Worm (Caenorhabditis elegans) whole organism, mixed stage, embryonic: ENCODE results near the gene B0348.1.
A peak's percentile ranks its signal among the peaks of the same experiment; 100 is the strongest.

Experiments used
- cnd-1 ChIP-seq: fragments of 200-800 bp; sonication (Bioruptor generic); optimal IDR thresholded peaks from 2 replicates; lab custom pipeline; 2018; ENCODE audit warnings: mild to moderate bottlenecking, missing genetic modification characterization, missing compliant biosample characterization
- lin-13 ChIP-seq: fragments of 150-350 bp; optimal IDR thresholded peaks from 2 replicates; lab custom pipeline; 2014; ENCODE audit warnings: missing biosample characterization, missing genetic modification characterization
- mab-5 ChIP-seq: fragments of 150-350 bp; optimal IDR thresholded peaks from 2 replicates; lab custom pipeline; 2014; ENCODE audit warnings: missing biosample characterization, missing genetic modification characterization
- mep-1 ChIP-seq: fragments of 150-350 bp; optimal IDR thresholded peaks from 2 replicates; lab custom pipeline; 2017; ENCODE audit warnings: missing biosample characterization, missing genetic modification reagents, missing genetic modification characterization, inconsistent platforms
- nhr-237 ChIP-seq: fragments of 150-350 bp; optimal IDR thresholded peaks from 2 replicates; lab custom pipeline; 2014; ENCODE audit warnings: missing biosample characterization, missing genetic modification characterization
- pha-4 ChIP-seq: fragments of 150-350 bp; optimal IDR thresholded peaks from 2 replicates; lab custom pipeline; 2018; ENCODE audit warnings: missing biosample characterization, missing genetic modification reagents, missing genetic modification characterization
- snpc-4 ChIP-seq: fragments of 150-350 bp; optimal IDR thresholded peaks from 2 replicates; lab custom pipeline; 2014; ENCODE audit warnings: missing biosample characterization, missing genetic modification characterization
- unc-39 ChIP-seq: fragments of 150-350 bp; optimal IDR thresholded peaks from 2 replicates; lab custom pipeline; 2014; ENCODE audit warnings: missing biosample characterization, missing genetic modification characterization

- TF ChIP-seq lin-13 (tag; lab: Kevin White, UChicago) (no peak), snpc-4 (tag; lab: Kevin White, UChicago) (no peak), mep-1 (tag; lab: Kevin White, UChicago) (peak; percentile 39), cnd-1 (tag; lab: Kevin White, UChicago) (no peak), nhr-237 (no peak), mab-5 (tag; lab: Kevin White, UChicago) (no peak), unc-39 (tag; lab: Kevin White, UChicago) (no peak), pha-4 (tag; lab: Kevin White, UChicago) (no peak)
These were observed 40.8 kb upstream of the B0348.1 start, which contains the start of gene ife-3 for ce11 chrV:7778-8445.
